Fruit fly (Drosophila melanogaster): ENCODE data around the gene CG43965.

Gene CG43965

dm6 chr3L:8721145-8721544 lies 4.4 kb downstream of the CG43965 start, which contains the start of the genes CG32022 and CG6511 (continued):
- TF ChIP-seq fd96Cb (tag; optimal IDR thresholded peaks at IDR 0.05) (peak; percentile 96), HLH3B (GFP tag; IDR thresholded peaks at IDR 0.05) (peak; percentile 94), tio (GFP tag; optimal IDR thresholded peaks at IDR 0.05) (peak; percentile 97), ap (GFP tag; IDR thresholded peaks at IDR 0.05) (peak; percentile 89), eyg (GFP tag; optimal IDR thresholded peaks at IDR 0.05) (peak; percentile 95), hb (GFP tag; IDR thresholded peaks at IDR 0.05; ENCODE audit: partially characterized antibody) (no peak), knrl (GFP tag; IDR thresholded peaks at IDR 0.05; ENCODE audit: partially characterized antibody) (no peak; the same call in 2 of the 3 replicates), CG1024 (GFP tag; IDR thresholded peaks at IDR 0.05) (peak; percentile 75), ro (GFP tag; IDR thresholded peaks at IDR 0.05) (peak; percentile 91), CG3065 (GFP tag; optimal IDR thresholded peaks at IDR 0.05) (peak; percentile 92), ranshi (GFP tag; IDR thresholded peaks at IDR 0.05) (peak; percentile 96), dati (GFP tag; IDR thresholded peaks at IDR 0.05) (no peak; the same call in 1 of the 2 replicates), CG11456 (GFP tag; IDR thresholded peaks at IDR 0.05) (peak; percentile 95), CG6683 (GFP tag; optimal IDR thresholded peaks at IDR 0.05) (peak; percentile 86), Mes4 (GFP tag; optimal IDR thresholded peaks at IDR 0.05) (peak; percentile 93), CG17361 (GFP tag; IDR thresholded peaks at IDR 0.05) (peak; percentile 99), Elba2 (GFP tag; optimal IDR thresholded peaks at IDR 0.05) (peak; percentile 87), sisA (GFP tag; IDR thresholded peaks at IDR 0.05) (peak; percentile 97), CG10462 (GFP tag; optimal IDR thresholded peaks at IDR 0.05) (peak; percentile 95), bowl (GFP tag; IDR thresholded peaks at IDR 0.05) (peak; percentile 80), zen (tag; optimal IDR thresholded peaks at IDR 0.05) (peak; percentile 97), Hr51 (GFP tag; optimal IDR thresholded peaks at IDR 0.05) (peak; percentile 97), twi (tag; optimal IDR thresholded peaks at IDR 0.05) (peak; percentile 96), dan (GFP tag; IDR thresholded peaks at IDR 0.05) (peak; percentile 89), Mrtf (GFP tag; IDR thresholded peaks at IDR 0.05) (peak; percentile 95), Nf-YB (GFP tag; optimal IDR thresholded peaks at IDR 0.05) (peak; percentile 83), Kr (GFP tag; optimal IDR thresholded peaks at IDR 0.05) (no peak), CG1792 (GFP tag; optimal IDR thresholded peaks at IDR 0.05) (peak; percentile 95), cad (GFP tag; optimal IDR thresholded peaks at IDR 0.05) (no peak), CG17568 (GFP tag; optimal IDR thresholded peaks at IDR 0.05) (no peak), gce (GFP tag; IDR thresholded peaks at IDR 0.05) (peak; percentile 89), Doc3 (GFP tag; IDR thresholded peaks at IDR 0.05; ENCODE audit: partially characterized antibody) (no peak), Dref (GFP tag; IDR thresholded peaks at IDR 0.05) (peak; percentile 41), mirr (GFP tag; optimal IDR thresholded peaks at IDR 0.05) (peak; percentile 94), Awh (GFP tag; IDR thresholded peaks at IDR 0.05) (peak; percentile 90), da (GFP tag; optimal IDR thresholded peaks at IDR 0.05) (peak; percentile 95), Bdp1 (GFP tag; optimal IDR thresholded peaks at IDR 0.05) (peak; percentile 91), sc (optimal IDR thresholded peaks at IDR 0.05) (no peak), sc (GFP tag; optimal IDR thresholded peaks at IDR 0.05) (peak; percentile 93), lab (GFP tag; optimal IDR thresholded peaks at IDR 0.05) (peak; percentile 98), Bgb (GFP tag; IDR thresholded peaks at IDR 0.05; ENCODE audit: partially characterized antibody) (no peak), PHDP (tag; optimal IDR thresholded peaks at IDR 0.05) (peak; percentile 96), unc-4 (GFP tag; IDR thresholded peaks at IDR 0.05; ENCODE audit: partially characterized antibody) (no peak), Dip3 (GFP tag; optimal IDR thresholded peaks at IDR 0.05) (peak; percentile 98), Dek (tag; optimal IDR thresholded peaks at IDR 0.05) (peak; percentile 96), corto (GFP tag; optimal IDR thresholded peaks at IDR 0.05) (peak; percentile 75), phol (tag; optimal IDR thresholded peaks at IDR 0.05) (peak; percentile 98), sens (GFP tag) (peak; percentile 99), ERR (GFP tag; optimal IDR thresholded peaks at IDR 0.05) (peak; percentile 93), CG32772 (GFP tag; IDR thresholded peaks at IDR 0.05) (peak; percentile 94), Med (GFP tag) (peak; percentile 99), kah (GFP tag; optimal IDR thresholded peaks at IDR 0.05) (peak; percentile 89)
